Worm (Caenorhabditis elegans) whole organism, midembryonic: ENCODE results near the gene C40A11.4.

Experiments
- T22C8.4 ChIP-seq: fragments of 200-800 bp; sonication (Bioruptor generic); IDR thresholded peaks from 2 replicates; pipeline ENCODE4 v1.3.6; 2022; ENCODE audit warnings: missing genetic modification characterization, missing compliant biosample characterization
- cog-1 ChIP-seq: sonication (generic microtip); optimal IDR thresholded peaks from 2 replicates; lab custom pipeline; 2016; ENCODE audit warnings: missing genetic modification characterization, missing compliant biosample characterization
- flt-1 ChIP-seq: fragments of 200-800 bp; sonication (Bioruptor generic); IDR thresholded peaks from 2 replicates; pipeline ENCODE4 v1.3.6; 2022; ENCODE audit warnings: missing genetic modification characterization, missing compliant biosample characterization
- klf-2 ChIP-seq: fragments of 200-800 bp; sonication (Bioruptor generic); conservative IDR thresholded peaks from 2 replicates; pipeline ENCODE4 v1.3.6; 2022; ENCODE audit warnings: missing genetic modification reagents, missing genetic modification characterization, missing compliant biosample characterization
- med-1 ChIP-seq: sonication (generic microtip); optimal IDR thresholded peaks from 2 replicates; lab custom pipeline; 2017; ENCODE audit warnings: missing genetic modification characterization, mild to moderate bottlenecking, missing compliant biosample characterization, antibody characterized with exemption, missing genetic modification reagents; ENCODE audit not compliant: insufficient read depth
- ref-1 ChIP-seq: fragments of 200-800 bp; sonication (Bioruptor generic); conservative IDR thresholded peaks from 2 replicates; pipeline ENCODE4 v1.3.6; 2022; ENCODE audit warnings: missing genetic modification reagents, missing genetic modification characterization, missing compliant biosample characterization
- tab-1 ChIP-seq: fragments of 200-800 bp; sonication (Bioruptor generic); IDR thresholded peaks from 2 replicates; pipeline ENCODE4 v1.3.6; 2022; ENCODE audit warnings: missing genetic modification characterization, missing compliant biosample characterization
- ztf-29 ChIP-seq: fragments of 200-800 bp; sonication (Bioruptor generic); IDR thresholded peaks from 2 replicates; pipeline ENCODE4 v1.3.6; 2022; ENCODE audit warnings: missing genetic modification reagents, missing genetic modification characterization, missing compliant biosample characterization

- TF ChIP-seq ztf-29 (GFP tag; lab: Robert Waterston, UW): no peak
- no peak for TF ChIP-seq klf-2 (GFP tag; lab: Robert Waterston, UW)
- TF ChIP-seq ref-1: no peak
- no peak for TF ChIP-seq cog-1
- no peak for TF ChIP-seq flt-1 (GFP tag; lab: Robert Waterston, UW)
- no peak for TF ChIP-seq T22C8.4 (GFP tag; lab: Robert Waterston, UW)
- TF ChIP-seq med-1 (GFP tag; lab: Kevin White, UChicago): no peak
- no peak for TF ChIP-seq tab-1 (GFP tag; lab: Robert Waterston, UW)
These were observed 29.2 kb downstream of the C40A11.4 start, which contains the start of gene C33C12.4 for ce11 chrII:2166376-2166775.
